Worm (Caenorhabditis elegans): Measurements from ENCODE around the gene dhs-6.
A peak's percentile ranks its signal among the peaks of the same experiment; 100 is the strongest.

dhs-6 gene

ce11 chrII:5591558-5591957 lies 27.6 kb downstream of the dhs-6 start:
- TF ChIP-seq hsf-1 (GFP tag; IDR thresholded peaks at IDR 0.05) (0 out of 2 replicates have a peak, but pooled peaks have one; percentile 41), F33H1.4 (GFP tag; IDR thresholded peaks at IDR 0.05) (no peak), repo-1 (tag; optimal IDR thresholded peaks at IDR 0.05) (no peak), B0261.1 (tag; optimal IDR thresholded peaks at IDR 0.05) (no peak), aptf-2 (GFP tag; conservative IDR thresholded peaks at IDR 0.05) (no peak), ztf-26 (tag; optimal IDR thresholded peaks at IDR 0.05) (no peak), snpc-1.3 (tag; optimal IDR thresholded peaks at IDR 0.05; ENCODE audit: insufficient read depth) (no peak)

- TF ChIP-seq K11D2.4 (GFP tag; IDR thresholded peaks at IDR 0.05), result no peak
- TF ChIP-seq snpc-3.4 (tag; optimal IDR thresholded peaks at IDR 0.05), result no peak
- TF ChIP-seq tbx-9 (tag; optimal IDR thresholded peaks at IDR 0.05; ENCODE audit: borderline replicate concordance), result no peak
- TF ChIP-seq sdz-38 (tag; optimal IDR thresholded peaks at IDR 0.05), result no peak
- TF ChIP-seq lin-35 (GFP tag; optimal IDR thresholded peaks at IDR 0.05), result no peak
- no peak for TF ChIP-seq lsy-27 (tag; optimal IDR thresholded peaks at IDR 0.05; ENCODE audit: borderline replicate concordance, insufficient read depth)
- no peak for TF ChIP-seq F57A8.1 (GFP tag; optimal IDR thresholded peaks at IDR 0.05)
- TF ChIP-seq pha-4 (tag; optimal IDR thresholded peaks at IDR 0.05), result no peak
- no peak for TF ChIP-seq ekl-4 (GFP tag; IDR thresholded peaks at IDR 0.05)
- no peak for TF ChIP-seq nhr-27 (tag; optimal IDR thresholded peaks at IDR 0.05)
- no peak for TF ChIP-seq athp-1 (tag; optimal IDR thresholded peaks at IDR 0.05)
These were observed 29.4 kb downstream of the dhs-6 start, which contains the start of gene C17G10.13 for ce11 chrII:5589690-5590089. Gene C17G10.13, minus strand, starts transcription at chrII:5589790.

- TF ChIP-seq dpff-1 (tag; optimal IDR thresholded peaks at IDR 0.05) (no peak), madf-3 (GFP tag; IDR thresholded peaks at IDR 0.05) (no peak), B0035.1 (tag; optimal IDR thresholded peaks at IDR 0.05) (no peak)
These were observed 31.3 kb downstream of the dhs-6 start for ce11 chrII:5587794-5588193.

ce11 chrII:5585788-5586187 lies 33.3 kb downstream of the dhs-6 start, which contains the start of gene lys-8:
Gene lys-8, plus strand, starts transcription at chrII:5586178.
- TF ChIP-seq nfyb-1 (GFP tag; IDR thresholded peaks at IDR 0.05), result no peak
- TF ChIP-seq ets-4 (GFP tag; optimal IDR thresholded peaks at IDR 0.05), result peak; percentile 44
- TF ChIP-seq B0336.3 (GFP tag; IDR thresholded peaks at IDR 0.05), result no peak
- TF ChIP-seq nhr-27 (tag; optimal IDR thresholded peaks at IDR 0.05), result no peak
- no peak for TF ChIP-seq sea-2 (GFP tag; IDR thresholded peaks at IDR 0.05)
- TF ChIP-seq dox-1 (GFP tag; IDR thresholded peaks at IDR 0.05), result peak; percentile 46; the same call in 1 of the 2 replicates
- peak in 1 of 2 experiments; percentile 13 for TF ChIP-seq let-607 (tag; optimal IDR thresholded peaks at IDR 0.05)
- TF ChIP-seq dpff-1 (tag; optimal IDR thresholded peaks at IDR 0.05), result no peak
- TF ChIP-seq nhr-80 (tag; optimal IDR thresholded peaks at IDR 0.05), result peak; percentile 93
- no peak for TF ChIP-seq F49E8.2 (tag; optimal IDR thresholded peaks at IDR 0.05; ENCODE audit: insufficient read depth)
- no peak for TF ChIP-seq cebp-1 (GFP tag; IDR thresholded peaks at IDR 0.05)
- no peak for TF ChIP-seq cebp-1 (tag; optimal IDR thresholded peaks at IDR 0.05)
- no peak for TF ChIP-seq T07F8.4 (tag; optimal IDR thresholded peaks at IDR 0.05)
- no peak for TF ChIP-seq B0019.2 (GFP tag; conservative IDR thresholded peaks at IDR 0.05)
- TF ChIP-seq snpc-3.4 (tag; optimal IDR thresholded peaks at IDR 0.05), result no peak
- TF ChIP-seq rcor-1 (GFP tag; IDR thresholded peaks at IDR 0.05), result no peak
- no peak for TF ChIP-seq F39B2.1 (GFP tag; IDR thresholded peaks at IDR 0.05)
- TF ChIP-seq snpc-4 (GFP tag; optimal IDR thresholded peaks at IDR 0.05), result no peak
- peak in 1 of 4 experiments; percentile 49 for TF ChIP-seq snpc-4 (tag; optimal IDR thresholded peaks at IDR 0.05)
- TF ChIP-seq ccch-3 (GFP tag; optimal IDR thresholded peaks at IDR 0.05), result no peak
- no peak for TF ChIP-seq let-526 (GFP tag; IDR thresholded peaks at IDR 0.05)
